Fruit fly (Drosophila melanogaster): ENCODE data around the gene CG45263.

DNA sequence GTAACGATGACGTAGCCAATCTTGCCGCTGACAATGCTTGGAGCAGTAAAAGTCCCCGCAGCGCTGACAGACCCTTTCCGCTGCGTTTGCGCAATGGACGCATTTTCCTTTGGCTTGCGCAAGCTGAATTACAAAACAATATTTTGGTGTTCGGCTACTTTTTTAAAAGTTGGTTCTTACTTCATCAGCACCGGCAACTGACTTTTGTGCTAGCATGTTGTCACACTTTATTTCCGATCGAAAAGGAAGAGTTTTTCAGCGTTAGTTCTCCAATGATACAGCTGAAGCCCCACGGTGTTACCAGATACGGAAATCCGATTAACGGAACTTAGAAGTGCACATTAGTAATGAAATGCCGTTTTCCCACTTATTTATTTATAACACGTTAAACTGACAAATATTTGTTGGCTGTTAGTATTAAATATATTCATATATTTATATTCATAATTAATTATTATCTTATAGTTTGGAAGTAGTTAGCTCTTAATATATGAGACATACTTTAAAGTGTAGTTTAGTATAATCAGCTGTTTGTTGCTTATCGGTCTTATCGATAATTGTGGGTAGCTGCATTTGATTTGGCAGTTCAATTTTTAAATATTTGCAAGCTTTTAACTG, 115.0 kb downstream of the CG45263 start, which contains the start of the genes Veneno and CG7963:
- TF ChIP-seq CTCF (optimal IDR thresholded peaks at IDR 0.05) (no peak), CG8478 (optimal IDR thresholded peaks at IDR 0.05) (no peak)
